Worm (Caenorhabditis elegans) whole organism, L4 larva: ENCODE results near the gene cst-1.
A peak's percentile ranks its signal among the peaks of the same experiment; 100 is the strongest.

Source experiments
- F37D6.2 ChIP-seq: sonication (generic microtip); optimal IDR thresholded peaks from 2 replicates; lab custom pipeline; 2016; ENCODE audit warnings: mild to moderate bottlenecking, missing genetic modification characterization, missing compliant biosample characterization
- R02D3.7 ChIP-seq: fragments of 150-350 bp; sonication (generic microtip); optimal IDR thresholded peaks from 3 replicates; lab custom pipeline; 2014; ENCODE audit warnings: missing biosample characterization, missing genetic modification characterization
- Y105C5A.15 ChIP-seq: fragments of 200-800 bp; sonication (Bioruptor generic); IDR thresholded peaks from 2 replicates; pipeline ENCODE4 v1.3.6; 2022; ENCODE audit warnings: missing genetic modification characterization, missing compliant biosample characterization
- Y48G9A.11 ChIP-seq: fragments of 200-800 bp; sonication (Bioruptor generic); IDR thresholded peaks from 2 replicates; pipeline ENCODE4 v1.3.6; 2022; ENCODE audit warnings: missing genetic modification reagents, missing genetic modification characterization, missing compliant biosample characterization
- Y5F2A.4 ChIP-seq: fragments of 200-800 bp; sonication (Bioruptor generic); optimal IDR thresholded peaks from 2 replicates; lab custom pipeline; 2018; ENCODE audit warnings: mild to moderate bottlenecking, missing genetic modification characterization, missing compliant biosample characterization
- Y75B8A.6 ChIP-seq: fragments of 200-800 bp; sonication (Bioruptor generic); IDR thresholded peaks from 2 replicates; pipeline ENCODE4 v1.3.6; 2022; ENCODE audit warnings: missing genetic modification reagents, missing genetic modification characterization, missing compliant biosample characterization
- ZK546.5 ChIP-seq, 2 experiments: sonication (generic microtip); optimal IDR thresholded peaks; 2 replicates each; lab custom pipeline; 2017; ENCODE audit warnings: missing biosample characterization in 2 of 2, missing genetic modification characterization in 2 of 2
- aly-2 ChIP-seq: sonication (generic microtip); optimal IDR thresholded peaks from 2 replicates; lab custom pipeline; 2018; ENCODE audit warnings: missing biosample characterization, missing genetic modification characterization
- attf-4 ChIP-seq: sonication (generic microtip); optimal IDR thresholded peaks from 3 replicates; lab custom pipeline; 2017; ENCODE audit warnings: missing biosample characterization, missing genetic modification characterization
- ceh-20 ChIP-seq: fragments of 200-800 bp; sonication (Bioruptor generic); IDR thresholded peaks from 2 replicates; pipeline ENCODE4 v1.3.6; 2022; ENCODE audit warnings: missing genetic modification reagents, missing genetic modification characterization, missing compliant biosample characterization
- ceh-28 ChIP-seq: fragments of 150-350 bp; optimal IDR thresholded peaks from 2 replicates; lab custom pipeline; 2014; ENCODE audit warnings: missing biosample characterization, missing genetic modification reagents, missing genetic modification characterization
- cey-2 ChIP-seq: sonication (generic microtip); optimal IDR thresholded peaks from 3 replicates; lab custom pipeline; 2017; ENCODE audit warnings: missing genetic modification characterization, mild to moderate bottlenecking, missing compliant biosample characterization, antibody characterized with exemption, borderline replicate concordance; ENCODE audit not compliant: insufficient read depth
- daf-12 ChIP-seq: fragments of 150-350 bp; optimal IDR thresholded peaks from 2 replicates; lab custom pipeline; 2014; ENCODE audit warnings: missing biosample characterization, missing genetic modification reagents, missing genetic modification characterization
- daf-8 ChIP-seq: fragments of 200-800 bp; sonication (Bioruptor generic); IDR thresholded peaks from 2 replicates; pipeline ENCODE4 v1.3.6; 2022; ENCODE audit warnings: missing genetic modification characterization, missing compliant biosample characterization
- dmd-6 ChIP-seq: fragments of 200-800 bp; sonication (Bioruptor generic); IDR thresholded peaks from 2 replicates; pipeline ENCODE4 v1.3.6; 2022; ENCODE audit warnings: missing genetic modification reagents, missing genetic modification characterization, missing compliant biosample characterization
- dmd-8 ChIP-seq: fragments of 200-800 bp; sonication (Bioruptor generic); IDR thresholded peaks from 2 replicates; pipeline ENCODE4 v1.3.6; 2022; ENCODE audit warnings: missing genetic modification characterization, missing compliant biosample characterization
- dpl-1 ChIP-seq: fragments of 150-350 bp; optimal IDR thresholded peaks from 2 replicates; lab custom pipeline; 2014; ENCODE audit warnings: missing biosample characterization, missing genetic modification reagents, missing genetic modification characterization
- jun-1 ChIP-seq: fragments of 150-350 bp; optimal IDR thresholded peaks from 2 replicates; lab custom pipeline; 2014; ENCODE audit warnings: missing biosample characterization, missing genetic modification reagents, missing genetic modification characterization
- lin-1 ChIP-seq: fragments of 200-800 bp; sonication (Bioruptor generic); IDR thresholded peaks from 2 replicates; pipeline ENCODE4 v1.3.6; 2022; ENCODE audit warnings: missing genetic modification reagents, missing genetic modification characterization, missing compliant biosample characterization
- lin-39 ChIP-seq: fragments of 150-350 bp; optimal IDR thresholded peaks from 2 replicates; lab custom pipeline; 2014; ENCODE audit warnings: missing biosample characterization, missing genetic modification reagents, missing genetic modification characterization
- lir-3 ChIP-seq: sonication (generic microtip); optimal IDR thresholded peaks from 2 replicates; lab custom pipeline; 2016; ENCODE audit warnings: mild to moderate bottlenecking, missing genetic modification characterization, missing compliant biosample characterization
- madf-5 ChIP-seq, 2 experiments: fragments of 200-800 bp; sonication (Bioruptor generic); IDR thresholded peaks; 2 replicates each; pipeline ENCODE4 v1.3.6; 2022; ENCODE audit warnings: missing compliant biosample characterization in 2 of 2, missing genetic modification characterization in 2 of 2
- madf-9 ChIP-seq: fragments of 200-800 bp; sonication (Bioruptor generic); conservative IDR thresholded peaks from 2 replicates; pipeline ENCODE4 v1.3.6; 2022; ENCODE audit warnings: missing genetic modification reagents, missing genetic modification characterization, missing compliant biosample characterization
- mdl-1 ChIP-seq, 2 experiments: fragments of 150-350 bp in 1 of 2; sonication (generic microtip) in 1 of 2; optimal IDR thresholded peaks; 2 replicates each; lab custom pipeline; 2014 to 2017; ENCODE audit warnings: missing biosample characterization in 2 of 2, missing genetic modification characterization in 2 of 2
- mxl-2 ChIP-seq: fragments of 200-800 bp; sonication (Bioruptor generic); conservative IDR thresholded peaks from 2 replicates; pipeline ENCODE4 v1.3.6; 2022; ENCODE audit warnings: missing genetic modification reagents, missing genetic modification characterization, missing compliant biosample characterization
- mxl-3 ChIP-seq: fragments of 200-800 bp; sonication (Bioruptor generic); optimal IDR thresholded peaks from 2 replicates; lab custom pipeline; 2018; ENCODE audit warnings: mild to moderate bottlenecking, missing genetic modification characterization, missing compliant biosample characterization
- nhr-10 ChIP-seq: fragments of 150-350 bp; optimal IDR thresholded peaks from 2 replicates; lab custom pipeline; 2014; ENCODE audit warnings: missing biosample characterization, missing genetic modification characterization
- nhr-28 ChIP-seq: fragments of 150-350 bp; optimal IDR thresholded peaks from 2 replicates; lab custom pipeline; 2014; ENCODE audit warnings: missing biosample characterization, missing genetic modification characterization
- nhr-76 ChIP-seq: fragments of 150-350 bp; optimal IDR thresholded peaks from 2 replicates; lab custom pipeline; 2014; ENCODE audit warnings: missing biosample characterization, missing genetic modification characterization
- php-3 ChIP-seq: fragments of 200-800 bp; sonication (Bioruptor generic); IDR thresholded peaks from 2 replicates; pipeline ENCODE4 v1.3.6; 2022; ENCODE audit warnings: missing genetic modification reagents, missing genetic modification characterization, missing compliant biosample characterization
- sdz-12 ChIP-seq: fragments of 200-800 bp; sonication (Bioruptor generic); optimal IDR thresholded peaks from 2 replicates; lab custom pipeline; 2018; ENCODE audit warnings: mild to moderate bottlenecking, missing genetic modification characterization, missing compliant biosample characterization
- set-16 ChIP-seq: fragments of 200-800 bp; sonication (Bioruptor generic); IDR thresholded peaks from 2 replicates; pipeline ENCODE4 v1.3.6; 2022; ENCODE audit warnings: missing genetic modification reagents, missing genetic modification characterization, missing compliant biosample characterization
- snpc-1.2 ChIP-seq: fragments of 200-800 bp; sonication (Bioruptor generic); IDR thresholded peaks from 2 replicates; pipeline ENCODE4 v1.3.6; 2022; ENCODE audit warnings: missing genetic modification reagents, missing genetic modification characterization, missing compliant biosample characterization
- spr-1 ChIP-seq: sonication (generic microtip); optimal IDR thresholded peaks from 2 replicates; lab custom pipeline; 2016; ENCODE audit warnings: mild to moderate bottlenecking, missing genetic modification characterization, missing compliant biosample characterization
- tag-97 ChIP-seq: fragments of 200-800 bp; sonication (Bioruptor generic); IDR thresholded peaks from 2 replicates; pipeline ENCODE4 v1.3.6; 2022; ENCODE audit warnings: missing genetic modification characterization, missing compliant biosample characterization
- tra-1 ChIP-seq: fragments of 200-800 bp; sonication (Bioruptor generic); IDR thresholded peaks from 2 replicates; pipeline ENCODE4 v1.3.6; 2022; ENCODE audit warnings: missing genetic modification reagents, missing genetic modification characterization, missing compliant biosample characterization
- unc-130 ChIP-seq: sonication (generic microtip); optimal IDR thresholded peaks from 2 replicates; lab custom pipeline; 2016; ENCODE audit warnings: missing genetic modification reagents, missing genetic modification characterization, missing compliant biosample characterization
- unc-62 ChIP-seq, 3 experiments: fragments of 150-350 bp in 1 of 3; sonication (generic microtip); optimal IDR thresholded peaks in 2 of 3; peaks in 1 of 3; 1 replicate in 1 of 3; 2 replicates in 2 of 3; lab custom pipeline; 2014 to 2017; ENCODE audit warnings: missing biosample characterization in 3 of 3, missing genetic modification characterization in 3 of 3, missing genetic modification reagents in 3 of 3, missing genotype in 1 of 3
- zfp-2 ChIP-seq: sonication (generic microtip); optimal IDR thresholded peaks from 2 replicates; lab custom pipeline; 2016; ENCODE audit warnings: mild to moderate bottlenecking, missing genetic modification characterization, missing compliant biosample characterization
- zip-11 ChIP-seq: fragments of 200-800 bp; sonication (Bioruptor generic); IDR thresholded peaks from 2 replicates; pipeline ENCODE4 v1.3.6; 2022; ENCODE audit warnings: missing genetic modification characterization, missing compliant biosample characterization
- zip-2 ChIP-seq: fragments of 150-350 bp; optimal IDR thresholded peaks from 2 replicates; lab custom pipeline; 2014; ENCODE audit warnings: missing biosample characterization, missing genetic modification characterization
- ztf-7 ChIP-seq: fragments of 150-350 bp; optimal IDR thresholded peaks from 2 replicates; lab custom pipeline; 2014; ENCODE audit warnings: missing biosample characterization, missing genetic modification characterization

The cst-1 gene

ce11 chrX:4367414-4367813 is 28.0 kb downstream of the cst-1 start, which contains the start of gene R160.10:
R160.10 (minus strand) TSS chrX:4367514.
- TF ChIP-seq R02D3.7 (tag; lab: Kevin White, UChicago) (no peak), tag-97 (GFP tag; lab: Robert Waterston, UW) (no peak), ceh-28 (no peak), aly-2 (tag; lab: Kevin White, UChicago) (no peak), nhr-28 (no peak), daf-12 (no peak), unc-62 (GFP tag; optimal IDR thresholded peaks at IDR 0.05 in 1 of 2; lab: Kevin White, UChicago) (peak in 1 of 2 experiments; percentile 36), unc-62 (tag; optimal IDR thresholded peaks at IDR 0.05; lab: Kevin White, UChicago) (no peak), spr-1 (tag; lab: Kevin White, UChicago) (no peak), zip-11 (no peak)

ce11 chrX:4368800-4369199 is 29.4 kb downstream of the cst-1 start, which contains the start of gene R160.4:
R160.4 (minus strand) TSS chrX:4368900.
- TF ChIP-seq ceh-20 (GFP tag; lab: Robert Waterston, UW), result no peak
- TF ChIP-seq mxl-2 (GFP tag; lab: Robert Waterston, UW), result no peak
- no peak for TF ChIP-seq mxl-3 (GFP tag; lab: Kevin White, UChicago)
- no peak for TF ChIP-seq attf-4 (tag; lab: Kevin White, UChicago)
- no peak for TF ChIP-seq Y75B8A.6 (GFP tag; lab: Robert Waterston, UW)
- TF ChIP-seq madf-5 (GFP tag; IDR thresholded peaks at IDR 0.05; lab: Robert Waterston, UW), result no peak
- no peak for TF ChIP-seq Y5F2A.4 (GFP tag; lab: Kevin White, UChicago)
- no peak for TF ChIP-seq tag-97 (GFP tag; lab: Robert Waterston, UW)
- no peak for TF ChIP-seq Y105C5A.15 (GFP tag; lab: Robert Waterston, UW)
- no peak for TF ChIP-seq spr-1 (tag; lab: Kevin White, UChicago)
- no peak for TF ChIP-seq mdl-1 (tag; optimal IDR thresholded peaks at IDR 0.05; lab: Kevin White, UChicago)
- no peak for TF ChIP-seq dpl-1
- no peak for TF ChIP-seq snpc-1.2 (GFP tag; lab: Robert Waterston, UW)
- no peak for TF ChIP-seq tra-1 (GFP tag; lab: Robert Waterston, UW)
- no peak for TF ChIP-seq cey-2 (tag; lab: Kevin White, UChicago)

- TF ChIP-seq lin-39 (tag; lab: Kevin White, UChicago), result no peak
- TF ChIP-seq lir-3, result no peak
- TF ChIP-seq php-3 (GFP tag; lab: Robert Waterston, UW), result no peak
- TF ChIP-seq mxl-3 (GFP tag; lab: Kevin White, UChicago), result no peak
- no peak for TF ChIP-seq lin-1 (GFP tag; lab: Robert Waterston, UW)
- TF ChIP-seq nhr-76, result no peak
These were observed 31.3 kb downstream of the cst-1 start, which contains the start of gene R160.5 for ce11 chrX:4370756-4371155. R160.5 (minus strand) TSS chrX:4370856.

- TF ChIP-seq zip-2 (tag; lab: Kevin White, UChicago) (no peak), madf-9 (no peak), madf-5 (GFP tag; IDR thresholded peaks at IDR 0.05; lab: Robert Waterston, UW) (no peak), mxl-2 (GFP tag; lab: Robert Waterston, UW) (no peak), set-16 (GFP tag; lab: Robert Waterston, UW) (no peak), nhr-10 (tag; lab: Kevin White, UChicago) (no peak), zfp-2 (tag; lab: Kevin White, UChicago) (no peak), sdz-12 (GFP tag; lab: Kevin White, UChicago) (no peak), daf-8 (GFP tag; lab: Robert Waterston, UW) (no peak), dmd-6 (GFP tag; lab: Robert Waterston, UW) (no peak), dmd-8 (GFP tag; lab: Robert Waterston, UW) (no peak), jun-1 (tag; lab: Kevin White, UChicago) (no peak), unc-62 (GFP tag; optimal IDR thresholded peaks at IDR 0.05 in 1 of 2; lab: Kevin White, UChicago) (no peak), unc-62 (tag; optimal IDR thresholded peaks at IDR 0.05; lab: Kevin White, UChicago) (no peak), ztf-7 (tag; lab: Kevin White, UChicago) (no peak), F37D6.2 (no peak), Y48G9A.11 (GFP tag; lab: Robert Waterston, UW) (no peak), lin-39 (tag; lab: Kevin White, UChicago) (no peak), unc-130 (no peak), daf-12 (no peak), ZK546.5 (tag; optimal IDR thresholded peaks at IDR 0.05; lab: Kevin White, UChicago) (no peak)
These were observed 32.0 kb downstream of the cst-1 start, which contains the start of gene R160.13 for ce11 chrX:4371413-4371812. R160.13 (minus strand) TSS chrX:4371513.
